Worm (Caenorhabditis elegans) whole organism, mixed stage, embryonic: ENCODE results near the gene aagr-2.

Experiments used
- M03D4.4 ChIP-seq: sonication (generic microtip); optimal IDR thresholded peaks from 2 replicates; lab custom pipeline; 2017; ENCODE audit warnings: mild to moderate bottlenecking, missing genetic modification characterization, missing compliant biosample characterization
- blmp-1 ChIP-seq: fragments of 150-350 bp; optimal IDR thresholded peaks from 2 replicates; lab custom pipeline; 2014; ENCODE audit warnings: missing biosample characterization, missing genetic modification characterization
- ceh-39 ChIP-seq: fragments of 150-350 bp; optimal IDR thresholded peaks from 2 replicates; lab custom pipeline; 2014; ENCODE audit warnings: missing biosample characterization, missing genetic modification characterization
- ceh-43 ChIP-seq: fragments of 200-800 bp; sonication (Bioruptor generic); optimal IDR thresholded peaks from 2 replicates; lab custom pipeline; 2018; ENCODE audit warnings: mild to moderate bottlenecking, missing genetic modification characterization, moderate library complexity, missing compliant biosample characterization
- ceh-83 ChIP-seq: fragments of 200-800 bp; sonication (Bioruptor generic); optimal IDR thresholded peaks from 2 replicates; lab custom pipeline; 2018; ENCODE audit warnings: mild to moderate bottlenecking, missing genetic modification characterization, missing compliant biosample characterization
- ces-1 ChIP-seq: fragments of 150-350 bp; optimal IDR thresholded peaks from 2 replicates; lab custom pipeline; 2014; ENCODE audit warnings: missing biosample characterization, missing genetic modification reagents, missing genetic modification characterization
- cnd-1 ChIP-seq: fragments of 200-800 bp; sonication (Bioruptor generic); optimal IDR thresholded peaks from 2 replicates; lab custom pipeline; 2018; ENCODE audit warnings: mild to moderate bottlenecking, missing genetic modification characterization, missing compliant biosample characterization
- elt-1 ChIP-seq: sonication (generic microtip); optimal IDR thresholded peaks from 2 replicates; lab custom pipeline; 2017; ENCODE audit warnings: missing genetic modification characterization, mild to moderate bottlenecking, missing compliant biosample characterization, antibody characterized with exemption, moderate library complexity, borderline replicate concordance; ENCODE audit not compliant: insufficient read depth
- flh-1 ChIP-seq: fragments of 200-800 bp; sonication (Bioruptor generic); optimal IDR thresholded peaks from 2 replicates; lab custom pipeline; 2018; ENCODE audit warnings: mild to moderate bottlenecking, missing genetic modification characterization, moderate library complexity, missing compliant biosample characterization
- ham-2 ChIP-seq: fragments of 200-800 bp; sonication (Bioruptor generic); optimal IDR thresholded peaks from 2 replicates; lab custom pipeline; 2018; ENCODE audit warnings: mild to moderate bottlenecking, missing genetic modification characterization, missing compliant biosample characterization
- hlh-1 ChIP-seq: fragments of 150-350 bp; optimal IDR thresholded peaks from 2 replicates; lab custom pipeline; 2014; ENCODE audit warnings: missing biosample characterization, missing genetic modification reagents, missing genetic modification characterization
- lin-13 ChIP-seq: fragments of 150-350 bp; optimal IDR thresholded peaks from 2 replicates; lab custom pipeline; 2014; ENCODE audit warnings: missing biosample characterization, missing genetic modification characterization
- lin-32 ChIP-seq: fragments of 200-800 bp; sonication (Bioruptor generic); optimal IDR thresholded peaks from 2 replicates; lab custom pipeline; 2018; ENCODE audit warnings: mild to moderate bottlenecking, missing genetic modification characterization, missing compliant biosample characterization
- lsy-2 ChIP-seq: fragments of 150-350 bp; optimal IDR thresholded peaks from 2 replicates; lab custom pipeline; 2014; ENCODE audit warnings: missing biosample characterization, missing genetic modification characterization
- mab-5 ChIP-seq: fragments of 150-350 bp; optimal IDR thresholded peaks from 2 replicates; lab custom pipeline; 2014; ENCODE audit warnings: missing biosample characterization, missing genetic modification characterization
- mep-1 ChIP-seq: fragments of 150-350 bp; optimal IDR thresholded peaks from 2 replicates; lab custom pipeline; 2017; ENCODE audit warnings: missing biosample characterization, missing genetic modification reagents, missing genetic modification characterization, inconsistent platforms
- mls-2 ChIP-seq: sonication (generic microtip); optimal IDR thresholded peaks from 2 replicates; lab custom pipeline; 2016; ENCODE audit warnings: mild to moderate bottlenecking, missing genetic modification characterization, moderate library complexity, missing compliant biosample characterization
- nhr-2 ChIP-seq: fragments of 150-350 bp; optimal IDR thresholded peaks from 2 replicates; lab custom pipeline; 2014; ENCODE audit warnings: missing biosample characterization, missing genetic modification characterization
- nhr-28 ChIP-seq: fragments of 150-350 bp; optimal IDR thresholded peaks from 2 replicates; lab custom pipeline; 2014; ENCODE audit warnings: missing biosample characterization, missing genetic modification characterization
- pha-4 ChIP-seq: fragments of 150-350 bp; optimal IDR thresholded peaks from 2 replicates; lab custom pipeline; 2018; ENCODE audit warnings: missing biosample characterization, missing genetic modification reagents, missing genetic modification characterization
- sem-2 ChIP-seq: fragments of 200-800 bp; sonication (Bioruptor generic); optimal IDR thresholded peaks from 2 replicates; lab custom pipeline; 2018; ENCODE audit warnings: mild to moderate bottlenecking, missing genetic modification characterization, missing compliant biosample characterization
- snpc-4 ChIP-seq: fragments of 150-350 bp; optimal IDR thresholded peaks from 2 replicates; lab custom pipeline; 2014; ENCODE audit warnings: missing biosample characterization, missing genetic modification characterization
- sptf-1 ChIP-seq: sonication (generic microtip); optimal IDR thresholded peaks from 2 replicates; lab custom pipeline; 2017; ENCODE audit warnings: mild to moderate bottlenecking, missing genetic modification characterization, moderate library complexity, missing compliant biosample characterization
- tbx-8 ChIP-seq: fragments of 200-800 bp; sonication (Bioruptor generic); optimal IDR thresholded peaks from 2 replicates; lab custom pipeline; 2018; ENCODE audit warnings: mild to moderate bottlenecking, missing genetic modification characterization, moderate library complexity, missing compliant biosample characterization
- unc-120 ChIP-seq: sonication (generic microtip); optimal IDR thresholded peaks from 2 replicates; lab custom pipeline; 2017; ENCODE audit warnings: missing genetic modification characterization, missing compliant biosample characterization; ENCODE audit not compliant: poor library complexity, severe bottlenecking
- unc-39 ChIP-seq: fragments of 150-350 bp; optimal IDR thresholded peaks from 2 replicates; lab custom pipeline; 2014; ENCODE audit warnings: missing biosample characterization, missing genetic modification characterization
- unc-62 ChIP-seq: fragments of 150-350 bp; optimal IDR thresholded peaks from 2 replicates; lab custom pipeline; 2014; ENCODE audit warnings: missing biosample characterization, missing genetic modification reagents, missing genetic modification characterization
- zip-8 ChIP-seq: fragments of 150-350 bp; optimal IDR thresholded peaks from 2 replicates; lab custom pipeline; 2014; ENCODE audit warnings: missing biosample characterization, missing genetic modification characterization
- ztf-11 ChIP-seq: fragments of 150-350 bp; optimal IDR thresholded peaks from 2 replicates; lab custom pipeline; 2014; ENCODE audit warnings: missing biosample characterization, missing genetic modification characterization

Gene aagr-2

ce11 chrII:4949380-4949950, 24.4 kb upstream of the aagr-2 start, which contains the start of the genes try-1 and zyg-12:
try-1 (minus strand) TSS chrII:4949527.
zyg-12 (plus strand) TSS chrII:4949900.
- TF ChIP-seq lin-13 (tag; lab: Kevin White, UChicago) (no peak), unc-120 (no peak), pha-4 (no peak), ceh-83 (GFP tag; lab: Kevin White, UChicago) (no peak), mep-1 (tag; lab: Kevin White, UChicago) (no peak), ces-1 (GFP tag; lab: Kevin White, UChicago) (no peak), unc-62 (no peak), flh-1 (GFP tag; lab: Kevin White, UChicago) (no peak), tbx-8 (GFP tag; lab: Kevin White, UChicago) (no peak), nhr-28 (tag; lab: Kevin White, UChicago) (no peak), hlh-1 (tag; lab: Kevin White, UChicago) (no peak), lsy-2 (tag; lab: Kevin White, UChicago) (no peak), mab-5 (tag; lab: Kevin White, UChicago) (no peak), lin-32 (no peak), snpc-4 (tag; lab: Kevin White, UChicago) (no peak), unc-39 (tag; lab: Kevin White, UChicago) (no peak), sptf-1 (tag; lab: Kevin White, UChicago) (no peak), M03D4.4 (tag; lab: Kevin White, UChicago) (no peak), blmp-1 (tag; lab: Kevin White, UChicago) (no peak), mls-2 (no peak)

ce11 chrII:4948118-4948517, 23.1 kb upstream of the aagr-2 start:
- TF ChIP-seq blmp-1 (tag; lab: Kevin White, UChicago), result no peak
- TF ChIP-seq, all 35 proteins: peak for 0

- TF ChIP-seq snpc-4 (tag; lab: Kevin White, UChicago) (no peak), unc-120 (peak; percentile 17)
Measured at ce11 chrII:4946775-4947174, 21.7 kb upstream of the aagr-2 start.

ce11 chrII:4945695-4946094, 20.6 kb upstream of the aagr-2 start, which contains the start of the genes gldi-11 and ZK546.2:
gldi-11 (minus strand) TSS chrII:4945789.
ZK546.2 (plus strand) TSS chrII:4946027.
- TF ChIP-seq mab-5 (tag; lab: Kevin White, UChicago) (no peak), sem-2 (no peak), blmp-1 (tag; lab: Kevin White, UChicago) (no peak), ceh-43 (no peak), lin-13 (tag; lab: Kevin White, UChicago) (no peak), M03D4.4 (tag; lab: Kevin White, UChicago) (no peak), unc-62 (no peak), cnd-1 (tag; lab: Kevin White, UChicago) (no peak), flh-1 (GFP tag; lab: Kevin White, UChicago) (no peak), ham-2 (GFP tag; lab: Kevin White, UChicago) (no peak), pha-4 (no peak), ceh-39 (tag; lab: Kevin White, UChicago) (no peak), unc-120 (no peak)

ce11 chrII:4943849-4944248, 18.8 kb upstream of the aagr-2 start, which contains the start of gene mdt-4:
mdt-4 (minus strand) TSS chrII:4943949.
- TF ChIP-seq mep-1 (tag; lab: Kevin White, UChicago) (no peak), ztf-11 (no peak), ceh-39 (tag; lab: Kevin White, UChicago) (no peak), ham-2 (GFP tag; lab: Kevin White, UChicago) (no peak), nhr-28 (tag; lab: Kevin White, UChicago) (no peak), sem-2 (no peak), cnd-1 (tag; lab: Kevin White, UChicago) (no peak), nhr-2 (tag; lab: Kevin White, UChicago) (no peak), lsy-2 (tag; lab: Kevin White, UChicago) (no peak), unc-120 (no peak), unc-39 (tag; lab: Kevin White, UChicago) (no peak), lin-13 (tag; lab: Kevin White, UChicago) (no peak), elt-1 (tag; lab: Kevin White, UChicago) (no peak), zip-8 (no peak), mls-2 (no peak)
